Worm (Caenorhabditis elegans): ENCODE measurements around the gene ugt-35.

The ugt-35 gene

DNA sequence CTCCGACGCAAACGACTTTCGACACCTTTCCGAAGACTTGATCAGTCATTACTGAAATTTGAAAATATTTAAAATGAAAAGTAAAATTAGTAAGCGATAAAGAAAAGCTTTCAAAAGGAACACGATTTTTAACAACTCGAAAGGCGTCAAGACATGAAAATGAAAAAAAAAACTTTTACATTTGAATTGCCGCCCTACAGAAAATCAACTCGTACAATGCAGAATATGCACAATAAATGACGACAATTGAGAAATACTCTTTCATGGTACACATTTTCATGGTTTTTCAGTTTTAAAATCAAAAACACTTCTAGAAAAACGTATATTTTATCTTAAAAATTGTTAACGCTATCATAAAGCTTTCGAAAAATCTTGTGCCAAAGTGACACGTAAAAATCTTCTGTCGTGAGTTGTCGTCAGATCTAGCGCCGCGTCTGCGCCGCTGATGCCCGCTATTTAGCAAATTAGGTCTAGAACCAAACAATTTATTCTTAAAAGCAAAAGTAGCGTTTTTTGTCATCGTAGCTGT is 7.4 kb upstream of the ugt-35 start, which contains the start of gene sqv-4 (continued):
- TF ChIP-seq mab-9 (GFP tag; IDR thresholded peaks at IDR 0.05) (no peak), aha-1 (tag; optimal IDR thresholded peaks at IDR 0.05) (no peak), skn-1 (tag; optimal IDR thresholded peaks at IDR 0.05) (no peak), unc-86 (tag; optimal IDR thresholded peaks at IDR 0.05) (peak; percentile 10), nhr-19 (GFP tag; conservative IDR thresholded peaks at IDR 0.05) (peak; percentile 16; the same call in 1 of the 2 replicates), ceh-63 (GFP tag; optimal IDR thresholded peaks at IDR 0.05) (no peak), pag-3 (tag; optimal IDR thresholded peaks at IDR 0.05; ENCODE audit: borderline replicate concordance, insufficient read depth) (no peak), egl-13 (tag; optimal IDR thresholded peaks at IDR 0.05) (no peak), ets-5 (GFP tag; IDR thresholded peaks at IDR 0.05) (no peak), ztf-11 (tag; optimal IDR thresholded peaks at IDR 0.05) (no peak), nhr-237 (tag; optimal IDR thresholded peaks at IDR 0.05) (no peak), xbp-1 (tag; optimal IDR thresholded peaks at IDR 0.05) (peak; percentile 59), nhr-71 (tag; optimal IDR thresholded peaks at IDR 0.05) (peak; percentile 70), nhr-20 (tag; optimal IDR thresholded peaks at IDR 0.05) (peak; percentile 32), lir-3 (tag; optimal IDR thresholded peaks at IDR 0.05; ENCODE audit: poor library complexity) (no peak), efl-1 (optimal IDR thresholded peaks at IDR 0.05) (peak; percentile 28 to 89), efl-1 (GFP tag; optimal IDR thresholded peaks at IDR 0.05 in 1 of 2) (peak; percentile 86 to 98), sox-4 (tag; optimal IDR thresholded peaks at IDR 0.05) (no peak), egl-27 (tag; optimal IDR thresholded peaks at IDR 0.05) (no peak), ceh-8 (GFP tag; optimal IDR thresholded peaks at IDR 0.05) (no peak), nhr-90 (tag; optimal IDR thresholded peaks at IDR 0.05; ENCODE audit: poor library complexity) (peak; percentile 11), swsn-7 (tag; optimal IDR thresholded peaks at IDR 0.05) (peak; percentile 47), pax-3 (tag; optimal IDR thresholded peaks at IDR 0.05) (no peak), nhr-84 (tag; optimal IDR thresholded peaks at IDR 0.05) (no peak), C04F5.9 (tag; optimal IDR thresholded peaks at IDR 0.05) (no peak), mep-1 (tag; optimal IDR thresholded peaks at IDR 0.05) (peak; percentile 18), vab-15 (tag; optimal IDR thresholded peaks at IDR 0.05) (no peak), irx-1 (tag; optimal IDR thresholded peaks at IDR 0.05) (peak; percentile 0), dsc-1 (tag; optimal IDR thresholded peaks at IDR 0.05) (peak; percentile 44), Y116A8C.19 (tag; optimal IDR thresholded peaks at IDR 0.05; ENCODE audit: borderline replicate concordance) (no peak), fos-1 (tag; optimal IDR thresholded peaks at IDR 0.05) (no peak), lin-14 (GFP tag; optimal IDR thresholded peaks at IDR 0.05) (no peak), lin-15B (tag; optimal IDR thresholded peaks at IDR 0.05) (no peak), unc-30 (tag; optimal IDR thresholded peaks at IDR 0.05) (no peak), ceh-88 (GFP tag; IDR thresholded peaks at IDR 0.05) (no peak), unc-62 (GFP tag; optimal IDR thresholded peaks at IDR 0.05) (no peak), hlh-17 (GFP tag; optimal IDR thresholded peaks at IDR 0.05; ENCODE audit: borderline replicate concordance) (no peak), nhr-28 (tag; optimal IDR thresholded peaks at IDR 0.05) (no peak), tbx-2 (tag; optimal IDR thresholded peaks at IDR 0.05) (peak; percentile 61), lsy-2 (tag; optimal IDR thresholded peaks at IDR 0.05) (peak; percentile 28 to 78), nhr-47 (tag; optimal IDR thresholded peaks at IDR 0.05) (peak; percentile 55), zip-4 (GFP tag; optimal IDR thresholded peaks at IDR 0.05) (no peak), ama-1 (optimal IDR thresholded peaks at IDR 0.05) (no peak), fkh-8 (tag; optimal IDR thresholded peaks at IDR 0.05) (no peak), zag-1 (tag; optimal IDR thresholded peaks at IDR 0.05) (no peak), nhr-11 (tag; optimal IDR thresholded peaks at IDR 0.05) (no peak), nhr-12 (tag; optimal IDR thresholded peaks at IDR 0.05) (no peak), isw-1 (GFP tag; IDR thresholded peaks at IDR 0.05) (no peak; the same call in 1 of the 2 replicates), lin-35 (GFP tag; optimal IDR thresholded peaks at IDR 0.05) (peak; percentile 81 to 92), unc-98 (GFP tag; IDR thresholded peaks at IDR 0.05) (no peak), F16B12.6 (tag; optimal IDR thresholded peaks at IDR 0.05) (peak; percentile 72), nhr-77 (tag; optimal IDR thresholded peaks at IDR 0.05) (no peak), ces-1 (GFP tag; optimal IDR thresholded peaks at IDR 0.05) (no peak)
